Worm (Caenorhabditis elegans): ENCODE measurements around the gene grl-22.
A peak's percentile ranks its signal among the peaks of the same experiment; 100 is the strongest.

Gene grl-22

DNA sequence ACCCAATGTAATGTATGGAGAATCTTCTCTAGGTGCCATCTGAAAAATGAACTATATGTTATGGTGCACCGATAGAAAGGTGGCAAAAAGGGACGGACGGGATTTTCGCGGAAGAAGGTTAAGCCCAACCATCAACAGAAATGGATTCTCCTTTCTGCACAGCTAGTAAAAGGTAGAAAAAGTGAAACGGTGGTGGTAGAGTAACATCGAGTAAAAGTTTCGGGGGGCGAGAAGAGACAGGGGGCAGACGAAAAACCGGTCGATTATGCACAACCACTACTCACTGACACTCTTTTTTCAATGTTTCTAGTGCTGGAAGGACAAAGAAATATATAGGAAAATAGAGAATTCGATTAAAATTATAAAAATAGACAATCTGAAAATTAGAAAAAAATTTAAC is 5.7 kb upstream of the grl-22 start:
- TF ChIP-seq blmp-1 (tag; optimal IDR thresholded peaks at IDR 0.05), result peak; percentile 66
- no peak for TF ChIP-seq nhr-76 (tag; optimal IDR thresholded peaks at IDR 0.05)

DNA sequence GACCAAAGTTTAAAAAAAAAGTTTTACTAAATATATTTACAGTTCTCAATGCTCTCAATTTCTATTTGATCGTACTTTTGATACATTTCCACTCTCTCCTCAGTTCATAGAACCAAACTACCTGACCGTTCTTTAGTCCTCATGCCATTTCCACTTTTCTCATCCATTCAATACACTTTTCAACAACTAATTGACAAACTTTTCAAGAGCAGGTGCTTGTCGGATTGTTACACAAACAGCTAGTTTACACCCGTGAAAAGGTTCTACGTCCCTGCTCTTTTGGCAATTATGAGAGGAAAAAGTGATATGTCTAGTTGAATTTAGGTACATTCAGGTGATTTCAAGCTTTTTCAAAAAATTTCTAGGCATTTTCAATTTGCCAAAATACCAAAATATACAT is 4.1 kb upstream of the grl-22 start:
- peak in 1 of 2 experiments; percentile 4 for TF ChIP-seq lin-35 (GFP tag; optimal IDR thresholded peaks at IDR 0.05)
- no peak for TF ChIP-seq fos-1 (tag; optimal IDR thresholded peaks at IDR 0.05)
- TF ChIP-seq C34B4.2 (tag; optimal IDR thresholded peaks at IDR 0.05), result no peak
- peak; percentile 43 for TF ChIP-seq rnt-1 (tag; optimal IDR thresholded peaks at IDR 0.05)
- peak; percentile 59 for TF ChIP-seq pag-3 (tag; optimal IDR thresholded peaks at IDR 0.05; ENCODE audit: borderline replicate concordance, insufficient read depth)
- peak; percentile 36 for TF ChIP-seq nhr-71 (tag; optimal IDR thresholded peaks at IDR 0.05)
- no peak for TF ChIP-seq snu-23 (GFP tag; optimal IDR thresholded peaks at IDR 0.05)
- peak; percentile 51 for TF ChIP-seq nhr-19 (GFP tag; conservative IDR thresholded peaks at IDR 0.05)
- TF ChIP-seq snpc-4 (tag; optimal IDR thresholded peaks at IDR 0.05), result no peak
- TF ChIP-seq lsy-2 (tag; optimal IDR thresholded peaks at IDR 0.05), result peak in 1 of 2 experiments; percentile 31
- peak; percentile 58 for TF ChIP-seq lin-14 (GFP tag; optimal IDR thresholded peaks at IDR 0.05)

DNA sequence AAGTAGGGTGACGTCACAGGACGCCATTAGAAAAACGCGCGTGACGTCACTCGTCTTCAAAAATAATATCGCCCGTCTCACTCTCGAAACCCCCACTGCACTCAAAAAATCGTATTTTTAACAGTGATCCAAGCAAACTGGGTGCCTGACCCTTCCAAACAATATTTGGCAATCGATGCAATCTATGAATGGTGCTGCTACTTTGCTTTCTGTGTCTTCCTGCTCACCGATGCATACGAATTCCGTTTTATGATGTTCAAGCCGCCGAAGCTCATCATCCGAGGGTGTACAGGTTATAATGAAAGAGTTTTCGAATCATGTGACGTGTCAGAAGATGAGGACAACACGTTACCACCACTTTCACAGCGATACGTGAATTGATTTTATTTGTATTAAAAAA is 6.2 kb downstream of the grl-22 start, which contains the start of gene W03A5.1:
W03A5.1 (plus strand) TSS at position 301 of the 400 bp plus-strand sequence.
- TF ChIP-seq nhr-77 (tag; optimal IDR thresholded peaks at IDR 0.05) (no peak), nhr-28 (tag; optimal IDR thresholded peaks at IDR 0.05) (no peak)

DNA sequence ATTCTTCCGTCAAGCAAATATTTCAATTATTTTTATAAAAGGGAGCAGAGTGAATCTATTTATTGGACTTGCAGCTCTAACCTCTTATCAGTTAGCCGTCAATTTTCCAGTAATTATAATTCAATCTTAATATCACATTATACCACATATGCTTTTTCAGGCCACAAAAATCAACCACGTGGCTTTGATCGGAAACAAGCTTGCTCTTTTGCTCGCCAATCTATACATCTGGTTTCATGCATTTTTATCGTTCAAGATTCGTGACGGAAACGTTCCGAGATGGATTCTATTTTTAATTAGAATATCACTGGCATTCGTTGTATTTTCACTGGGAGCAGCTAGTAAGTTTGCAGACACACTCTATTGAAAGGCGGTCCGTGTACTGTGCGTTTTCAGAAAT is 6.8 kb downstream of the grl-22 start:
- TF ChIP-seq xbp-1 (tag; optimal IDR thresholded peaks at IDR 0.05) (no peak), dsc-1 (tag; optimal IDR thresholded peaks at IDR 0.05) (peak; percentile 82), nhr-84 (tag; optimal IDR thresholded peaks at IDR 0.05) (no peak), vab-15 (tag; optimal IDR thresholded peaks at IDR 0.05) (no peak), skn-1 (tag; optimal IDR thresholded peaks at IDR 0.05) (no peak)

DNA sequence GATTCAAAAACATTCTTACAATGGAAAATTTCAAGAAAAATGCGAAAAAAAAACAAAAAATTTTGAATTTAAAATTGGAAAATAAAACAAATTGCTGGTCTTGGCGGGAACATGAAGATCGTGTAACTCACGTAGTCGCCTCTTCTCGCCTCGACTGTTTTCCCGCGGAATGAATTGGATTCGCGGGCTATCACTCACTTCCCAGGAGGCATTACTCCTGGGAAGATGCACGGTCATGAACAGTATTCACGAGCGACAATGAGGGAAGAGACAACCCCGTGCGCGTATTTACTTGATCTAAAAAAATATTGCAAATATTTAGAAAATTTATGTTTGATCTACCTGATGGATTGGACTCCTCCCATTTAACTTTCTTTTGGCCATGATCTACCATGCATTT is 7.5 kb downstream of the grl-22 start:
- TF ChIP-seq ets-5 (GFP tag; IDR thresholded peaks at IDR 0.05), result no peak
- TF ChIP-seq ama-1 (optimal IDR thresholded peaks at IDR 0.05), result no peak
- no peak for TF ChIP-seq unc-30 (tag; optimal IDR thresholded peaks at IDR 0.05)
- no peak for TF ChIP-seq mep-1 (tag; optimal IDR thresholded peaks at IDR 0.05)
- no peak for TF ChIP-seq snu-23 (GFP tag; optimal IDR thresholded peaks at IDR 0.05)
- no peak for TF ChIP-seq hlh-17 (GFP tag; optimal IDR thresholded peaks at IDR 0.05; ENCODE audit: borderline replicate concordance)
- no peak for TF ChIP-seq sup-37 (GFP tag; optimal IDR thresholded peaks at IDR 0.05)
- no peak for TF ChIP-seq nhr-85 (tag)
- no peak for TF ChIP-seq aly-2 (tag; optimal IDR thresholded peaks at IDR 0.05)
- TF ChIP-seq lin-39 (tag; optimal IDR thresholded peaks at IDR 0.05), result no peak
- TF ChIP-seq hpl-2 (GFP tag; optimal IDR thresholded peaks at IDR 0.05), result no peak
- TF ChIP-seq ceh-88 (GFP tag; IDR thresholded peaks at IDR 0.05), result no peak
- no peak for TF ChIP-seq fkh-8 (tag; optimal IDR thresholded peaks at IDR 0.05)
- no peak for TF ChIP-seq C04F5.9 (tag; optimal IDR thresholded peaks at IDR 0.05)
- TF ChIP-seq mdl-1 (tag; optimal IDR thresholded peaks at IDR 0.05), result no peak
- TF ChIP-seq nhr-237 (tag; optimal IDR thresholded peaks at IDR 0.05), result no peak
- no peak for TF ChIP-seq nhr-20 (tag; optimal IDR thresholded peaks at IDR 0.05)
- no peak for TF ChIP-seq pax-3 (tag; optimal IDR thresholded peaks at IDR 0.05)

Data from whole organism, L1 larva.